Worm (Caenorhabditis elegans) whole organism, mixed stage, embryonic: Measurements from ENCODE around the gene R74.2.

Experiments
- M03D4.4 ChIP-seq: sonication (generic microtip); optimal IDR thresholded peaks from 2 replicates; lab custom pipeline; 2017; ENCODE audit warnings: mild to moderate bottlenecking, missing genetic modification characterization, missing compliant biosample characterization
- blmp-1 ChIP-seq: fragments of 150-350 bp; optimal IDR thresholded peaks from 2 replicates; lab custom pipeline; 2014; ENCODE audit warnings: missing biosample characterization, missing genetic modification characterization
- elt-1 ChIP-seq: sonication (generic microtip); optimal IDR thresholded peaks from 2 replicates; lab custom pipeline; 2017; ENCODE audit warnings: missing genetic modification characterization, mild to moderate bottlenecking, missing compliant biosample characterization, antibody characterized with exemption, moderate library complexity, borderline replicate concordance; ENCODE audit not compliant: insufficient read depth
- nhr-2 ChIP-seq: fragments of 150-350 bp; optimal IDR thresholded peaks from 2 replicates; lab custom pipeline; 2014; ENCODE audit warnings: missing biosample characterization, missing genetic modification characterization
- nhr-237 ChIP-seq: fragments of 150-350 bp; optimal IDR thresholded peaks from 2 replicates; lab custom pipeline; 2014; ENCODE audit warnings: missing biosample characterization, missing genetic modification characterization
- nhr-76 ChIP-seq: sonication (generic microtip); optimal IDR thresholded peaks from 2 replicates; lab custom pipeline; 2017; ENCODE audit warnings: missing biosample characterization, missing genetic modification characterization
- unc-39 ChIP-seq: fragments of 150-350 bp; optimal IDR thresholded peaks from 2 replicates; lab custom pipeline; 2014; ENCODE audit warnings: missing biosample characterization, missing genetic modification characterization

DNA sequence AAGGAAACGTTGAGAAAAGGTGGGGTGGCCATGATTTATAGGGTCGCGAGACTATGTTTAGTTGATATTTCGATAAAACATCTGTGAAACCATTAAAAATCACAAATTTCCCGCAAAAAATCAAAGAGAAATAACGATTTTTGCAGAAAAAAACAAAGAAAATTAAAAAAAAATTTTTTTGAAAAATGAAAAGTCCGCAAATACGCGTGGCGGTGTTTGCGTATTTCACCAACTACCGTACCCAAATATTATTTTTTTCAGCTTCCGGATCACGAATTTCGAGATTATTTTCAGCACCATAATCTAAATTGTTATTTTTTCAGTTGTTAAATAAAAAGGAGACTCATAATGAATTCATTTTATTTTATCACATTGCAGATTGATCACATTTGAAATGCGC is 42.1 kb downstream of the R74.2 start:
- no peak for TF ChIP-seq nhr-2 (tag; lab: Kevin White, UChicago)
- no peak for TF ChIP-seq M03D4.4 (tag; lab: Kevin White, UChicago)
- no peak for TF ChIP-seq nhr-76
- no peak for TF ChIP-seq elt-1 (tag; lab: Kevin White, UChicago)
- TF ChIP-seq nhr-237 (tag; lab: Kevin White, UChicago) = no peak
- no peak for TF ChIP-seq blmp-1
- no peak for TF ChIP-seq unc-39 (tag; lab: Kevin White, UChicago)
